Worm (Caenorhabditis elegans) whole organism, L1 larva: ENCODE results near the gene W06G6.17.

ENCODE experiments used
- nhr-11 ChIP-seq: fragments of 150-350 bp; optimal IDR thresholded peaks from 2 replicates; lab custom pipeline; 2014; ENCODE audit warnings: missing biosample characterization, missing genetic modification characterization
- skn-1 ChIP-seq: fragments of 150-350 bp; optimal IDR thresholded peaks from 2 replicates; lab custom pipeline; 2014; ENCODE audit warnings: missing biosample characterization, missing genetic modification characterization
- zag-1 ChIP-seq: fragments of 150-350 bp; optimal IDR thresholded peaks from 2 replicates; lab custom pipeline; 2014; ENCODE audit warnings: missing biosample characterization, missing genetic modification characterization

DNA sequence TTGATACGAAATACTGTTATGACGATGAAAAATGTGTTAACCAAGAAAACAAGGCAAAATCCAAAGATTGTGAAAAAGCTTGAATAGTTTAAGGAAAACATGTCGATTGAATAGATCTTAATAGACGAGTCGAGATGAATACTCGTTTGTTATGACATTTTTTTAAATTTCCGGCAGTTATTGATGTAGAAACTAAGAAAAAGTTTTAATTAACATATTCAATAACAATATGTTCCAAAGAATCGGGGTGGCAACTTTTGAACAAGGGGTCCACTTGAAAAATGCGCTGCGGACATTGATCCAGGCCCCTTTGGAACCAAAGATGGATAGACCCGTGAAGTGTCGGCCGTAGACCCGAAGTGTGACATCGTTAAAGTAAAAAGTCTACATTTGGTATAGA is 26.1 kb upstream of the W06G6.17 start, which contains the start of gene str-61:
- TF ChIP-seq nhr-11 (tag; lab: Kevin White, UChicago) (no peak), zag-1 (tag; lab: Kevin White, UChicago) (no peak), skn-1 (tag; lab: Kevin White, UChicago) (no peak)
